Fruit fly (Drosophila melanogaster) whole organism, embryonic: ENCODE results near the gene baf.

Experiments used
- Bteb2 ChIP-seq: fragments of 200-800 bp; sonication (Bioruptor generic); optimal IDR thresholded peaks from 2 replicates; lab custom pipeline; 2016; ENCODE audit warnings: missing biosample characterization, missing genetic modification characterization
- CG10321 ChIP-seq: fragments of 200-800 bp; sonication (Bioruptor generic); IDR thresholded peaks from 2 replicates; pipeline ENCODE4 v1.3.6; 2022; ENCODE audit warnings: missing biosample characterization, missing genetic modification characterization
- CG11093 ChIP-seq: fragments of 200-800 bp; sonication (Bioruptor generic); IDR thresholded peaks from 3 replicates; pipeline ENCODE4 v1.3.6; 2022; ENCODE audit warnings: missing biosample characterization, missing genetic modification characterization
- CG11398 ChIP-seq: fragments of 200-800 bp; sonication (Bioruptor generic); optimal IDR thresholded peaks from 2 replicates; lab custom pipeline; 2016; ENCODE audit warnings: missing biosample characterization, missing genetic modification characterization
- CG11723 ChIP-seq: fragments of 200-800 bp; sonication (Bioruptor generic); optimal IDR thresholded peaks from 2 replicates; lab custom pipeline; 2017; ENCODE audit warnings: missing biosample characterization, mild to moderate bottlenecking, missing genetic modification characterization
- CG12219 ChIP-seq: fragments of 200-800 bp; sonication (Bioruptor generic); optimal IDR thresholded peaks from 3 replicates; lab custom pipeline; 2018; ENCODE audit warnings: missing biosample characterization, mild to moderate bottlenecking, missing genetic modification characterization
- CG14050 ChIP-seq: fragments of 200-800 bp; sonication (Bioruptor generic); IDR thresholded peaks from 3 replicates; pipeline ENCODE4 v1.3.6; 2022; ENCODE audit warnings: missing biosample characterization, missing genetic modification characterization
- CG15601 ChIP-seq: fragments of 200-800 bp; sonication (Bioruptor generic); optimal IDR thresholded peaks from 3 replicates; lab custom pipeline; 2019; ENCODE audit warnings: missing biosample characterization, mild to moderate bottlenecking, missing genetic modification characterization, moderate library complexity
- CG17359 ChIP-seq: fragments of 200-800 bp; sonication (Bioruptor generic); optimal IDR thresholded peaks from 3 replicates; lab custom pipeline; 2018; ENCODE audit warnings: missing biosample characterization, mild to moderate bottlenecking, missing genetic modification characterization, moderate library complexity
- CG17385 ChIP-seq: fragments of 200-800 bp; sonication (Bioruptor generic); optimal IDR thresholded peaks from 3 replicates; lab custom pipeline; 2018; ENCODE audit warnings: missing biosample characterization, mild to moderate bottlenecking, missing genetic modification characterization
- CG1832 ChIP-seq: fragments of 200-800 bp; sonication (Bioruptor generic); optimal IDR thresholded peaks from 2 replicates; lab custom pipeline; 2017; ENCODE audit warnings: missing biosample characterization, mild to moderate bottlenecking, missing genetic modification characterization, inconsistent platforms
- CG18476 ChIP-seq: fragments of 200-800 bp; sonication (Bioruptor generic); optimal IDR thresholded peaks from 2 replicates; lab custom pipeline; 2016; ENCODE audit warnings: missing biosample characterization, mild to moderate bottlenecking, missing genetic modification characterization
- CG2199 ChIP-seq: fragments of 200-800 bp; sonication (Bioruptor generic); IDR thresholded peaks from 3 replicates; pipeline ENCODE4 v1.3.6; 2022; ENCODE audit warnings: missing biosample characterization, missing genetic modification characterization
- CG2202 ChIP-seq: fragments of 200-800 bp; sonication (Bioruptor generic); optimal IDR thresholded peaks from 2 replicates; lab custom pipeline; 2018; ENCODE audit warnings: missing biosample characterization, mild to moderate bottlenecking, missing genetic modification characterization
- CG2712 ChIP-seq: fragments of 200-800 bp; optimal IDR thresholded peaks from 3 replicates; lab custom pipeline; 2019; ENCODE audit warnings: missing biosample characterization, mild to moderate bottlenecking, missing genetic modification characterization, moderate library complexity
- CG2875 ChIP-seq: fragments of 200-800 bp; sonication (Bioruptor generic); optimal IDR thresholded peaks from 2 replicates; lab custom pipeline; 2017; ENCODE audit warnings: missing biosample characterization, mild to moderate bottlenecking, missing genetic modification characterization, missing genetic modification reagents
- CG3065 ChIP-seq: fragments of 200-800 bp; sonication (Bioruptor generic); optimal IDR thresholded peaks from 2 replicates; lab custom pipeline; 2016; ENCODE audit warnings: missing biosample characterization, missing genetic modification characterization
- CG6765 ChIP-seq: fragments of 200-800 bp; sonication (Bioruptor generic); optimal IDR thresholded peaks from 3 replicates; lab custom pipeline; 2017; ENCODE audit warnings: missing biosample characterization, mild to moderate bottlenecking, missing genetic modification characterization
- CG6854 ChIP-seq: fragments of 200-800 bp; sonication (Bioruptor generic); optimal IDR thresholded peaks from 3 replicates; lab custom pipeline; 2017; ENCODE audit warnings: missing biosample characterization, mild to moderate bottlenecking, missing genetic modification characterization
- CG9215 ChIP-seq: fragments of 200-800 bp; sonication (Bioruptor generic); IDR thresholded peaks from 2 replicates; pipeline ENCODE4 v1.3.6; 2022; ENCODE audit warnings: missing biosample characterization, missing genetic modification characterization
- CG9876 ChIP-seq: fragments of 200-800 bp; sonication (Bioruptor generic); optimal IDR thresholded peaks from 2 replicates; lab custom pipeline; 2016; ENCODE audit warnings: missing biosample characterization, missing genetic modification characterization
- CG9932 ChIP-seq: fragments of 200-800 bp; sonication (Bioruptor generic); IDR thresholded peaks from 2 replicates; pipeline ENCODE4 v1.3.6; 2022; ENCODE audit warnings: missing biosample characterization, missing genetic modification characterization
- CHES-1-like ChIP-seq: fragments of 200-800 bp; sonication (Bioruptor generic); optimal IDR thresholded peaks from 2 replicates; lab custom pipeline; 2016; ENCODE audit warnings: missing biosample characterization, missing genetic modification characterization
- Elba2 ChIP-seq: fragments of 200-800 bp; sonication (Bioruptor generic); optimal IDR thresholded peaks from 3 replicates; lab custom pipeline; 2016; ENCODE audit warnings: missing biosample characterization, missing genetic modification characterization
- Fer3 ChIP-seq: fragments of 200-800 bp; sonication (Bioruptor generic); optimal IDR thresholded peaks from 2 replicates; lab custom pipeline; 2018; ENCODE audit warnings: missing biosample characterization, mild to moderate bottlenecking, missing genetic modification characterization, moderate library complexity
- Jarid2 ChIP-seq: fragments of 200-800 bp; sonication (Bioruptor generic); optimal IDR thresholded peaks from 3 replicates; lab custom pipeline; 2017; ENCODE audit warnings: mild to moderate bottlenecking, missing biosample characterization, missing genetic modification reagents, missing genetic modification characterization
- Mes4 ChIP-seq: fragments of 200-800 bp; sonication (Bioruptor generic); optimal IDR thresholded peaks from 2 replicates; lab custom pipeline; 2016; ENCODE audit warnings: missing biosample characterization, missing genetic modification characterization
- Nf-YB ChIP-seq: fragments of 200-800 bp; sonication (Bioruptor generic); optimal IDR thresholded peaks from 3 replicates; lab custom pipeline; 2019; ENCODE audit warnings: missing biosample characterization, mild to moderate bottlenecking, missing genetic modification characterization, moderate library complexity
- Poxn ChIP-seq: fragments of 200-800 bp; sonication (Bioruptor generic); IDR thresholded peaks from 2 replicates; pipeline ENCODE4 v1.3.6; 2022; ENCODE audit warnings: missing biosample characterization, missing genetic modification characterization
- Usf ChIP-seq: fragments of 200-800 bp; sonication (Bioruptor generic); optimal IDR thresholded peaks from 2 replicates; lab custom pipeline; 2017; ENCODE audit warnings: missing genotype, missing biosample characterization, missing genetic modification characterization
- Xbp1 ChIP-seq: fragments of 200-800 bp; sonication (Bioruptor generic); optimal IDR thresholded peaks from 3 replicates; lab custom pipeline; 2016; ENCODE audit warnings: missing biosample characterization, mild to moderate bottlenecking, missing genetic modification characterization
- aop ChIP-seq: fragments of 200-800 bp; sonication (Bioruptor generic); IDR thresholded peaks from 2 replicates; pipeline ENCODE4 v1.3.6; 2022; ENCODE audit warnings: missing biosample characterization, missing genetic modification characterization
- ara ChIP-seq: fragments of 200-800 bp; sonication (Bioruptor generic); IDR thresholded peaks from 2 replicates; pipeline ENCODE4 v1.3.6; 2022; ENCODE audit warnings: missing biosample characterization, missing genetic modification characterization
- chinmo ChIP-seq: fragments of 200-800 bp; sonication (Bioruptor generic); IDR thresholded peaks from 4 replicates; pipeline ENCODE4 v1.3.6; 2022; ENCODE audit warnings: missing biosample characterization, missing genetic modification characterization; ENCODE audit not compliant: partially characterized antibody
- chn ChIP-seq: fragments of 200-800 bp; sonication (Bioruptor generic); optimal IDR thresholded peaks from 2 replicates; lab custom pipeline; 2016; ENCODE audit warnings: missing biosample characterization, missing genetic modification characterization
- crol ChIP-seq: fragments of 200-800 bp; sonication (Bioruptor generic); IDR thresholded peaks from 2 replicates; pipeline ENCODE4 v1.3.6; 2022; ENCODE audit warnings: missing biosample characterization, missing genetic modification characterization
- exex ChIP-seq: fragments of 200-800 bp; sonication (Bioruptor generic); optimal IDR thresholded peaks from 4 replicates; lab custom pipeline; 2018; ENCODE audit warnings: missing biosample characterization, mild to moderate bottlenecking, missing genetic modification characterization, moderate library complexity
- gcm ChIP-seq: fragments of 200-800 bp; sonication (Bioruptor generic); optimal IDR thresholded peaks from 2 replicates; lab custom pipeline; 2019; ENCODE audit warnings: missing biosample characterization, mild to moderate bottlenecking, missing genetic modification characterization, moderate library complexity
- gcm2 ChIP-seq: fragments of 200-800 bp; sonication (Bioruptor generic); optimal IDR thresholded peaks from 2 replicates; lab custom pipeline; 2016; ENCODE audit warnings: missing biosample characterization, missing genetic modification characterization
- hb ChIP-seq: fragments of 200-800 bp; sonication (Bioruptor generic); IDR thresholded peaks from 3 replicates; pipeline ENCODE4 v1.3.6; 2022; ENCODE audit warnings: missing biosample characterization, missing genetic modification characterization; ENCODE audit not compliant: partially characterized antibody
- lilli ChIP-seq: fragments of 200-800 bp; sonication (Bioruptor generic); optimal IDR thresholded peaks from 3 replicates; lab custom pipeline; 2016; ENCODE audit warnings: missing biosample characterization, missing genetic modification characterization
- lola ChIP-seq, 3 experiments: fragments of >200 bp in 2 of 3; fragments of 200-800 bp in 1 of 3; sonication (Bioruptor generic) in 1 of 3; optimal IDR thresholded peaks; 2 replicates each; lab custom pipeline; 2017 to 2019; ENCODE audit warnings: missing biosample characterization in 3 of 3, missing genetic modification characterization in 3 of 3, mild to moderate bottlenecking in 1 of 3, moderate library complexity in 1 of 3
- nau ChIP-seq: fragments of 200-800 bp; sonication (Bioruptor generic); optimal IDR thresholded peaks from 3 replicates; lab custom pipeline; 2017; ENCODE audit warnings: missing biosample characterization, mild to moderate bottlenecking, missing genetic modification characterization, missing genetic modification reagents
- nom ChIP-seq: fragments of 200-800 bp; sonication (Bioruptor generic); optimal IDR thresholded peaks from 2 replicates; lab custom pipeline; 2017; ENCODE audit warnings: missing biosample characterization, missing genetic modification characterization, mild to moderate bottlenecking, moderate library complexity, missing genetic modification reagents
- otp ChIP-seq: fragments of 200-800 bp; sonication (Bioruptor generic); IDR thresholded peaks from 3 replicates; pipeline ENCODE4, ENCODE4 v1.3.6; 2022; ENCODE audit warnings: missing biosample characterization, missing genetic modification characterization
- ranshi ChIP-seq: fragments of 200-800 bp; sonication (Bioruptor generic); IDR thresholded peaks from 2 replicates; pipeline ENCODE4 v1.3.6; 2022; ENCODE audit warnings: missing biosample characterization, missing genetic modification characterization
- row ChIP-seq: fragments of 200-800 bp; sonication (Bioruptor generic); IDR thresholded peaks from 3 replicates; pipeline ENCODE4 v1.3.6; 2022; ENCODE audit warnings: missing biosample characterization, missing genetic modification characterization
- salm ChIP-seq: fragments of 200-800 bp; sonication (Bioruptor generic); optimal IDR thresholded peaks from 2 replicates; lab custom pipeline; 2018; ENCODE audit warnings: missing biosample characterization, mild to moderate bottlenecking, missing genetic modification characterization
- sd ChIP-seq: fragments of 200-800 bp; sonication (Bioruptor generic); optimal IDR thresholded peaks from 3 replicates; lab custom pipeline; 2018; ENCODE audit warnings: missing biosample characterization, mild to moderate bottlenecking, missing genetic modification characterization, moderate library complexity
- ttk ChIP-seq: fragments of 200-800 bp; sonication (Bioruptor generic); IDR thresholded peaks from 2 replicates; pipeline ENCODE4 v2.1.2; 2022; ENCODE audit warnings: missing biosample characterization, missing genetic modification characterization
- vnd ChIP-seq: fragments of 200-800 bp; sonication (Bioruptor generic); IDR thresholded peaks from 3 replicates; pipeline ENCODE4 v1.3.6; 2022; ENCODE audit warnings: missing biosample characterization, missing genetic modification characterization; ENCODE audit not compliant: partially characterized antibody

Gene baf

dm6 chr2L:8031588-8031987, 2.3 kb downstream of the baf start (continued):
- TF ChIP-seq CG9932 (no peak), chinmo (GFP tag; lab: Robert Waterston, UW) (peak; percentile 79; the same call in 2 of the 4 replicates), ara (GFP tag; lab: Robert Waterston, UW) (no peak), Nf-YB (GFP tag; lab: Kevin White, UChicago) (no peak), CG17359 (tag; lab: Kevin White, UChicago) (no peak), exex (tag; lab: Kevin White, UChicago) (no peak), CG2199 (GFP tag; lab: Robert Waterston, UW) (0 out of 3 replicates have a peak, but pooled peaks have one; percentile 41), Elba2 (no peak), aop (GFP tag; lab: Robert Waterston, UW) (no peak), vnd (GFP tag; lab: Robert Waterston, UW) (no peak), Jarid2 (GFP tag; lab: Kevin White, UChicago) (no peak), CG2202 (tag; lab: Kevin White, UChicago) (no peak), CG11723 (no peak), row (GFP tag; lab: Robert Waterston, UW) (0 out of 3 replicates have a peak, but pooled peaks have one; percentile 11), CG9876 (no peak), CG14050 (GFP tag; lab: Robert Waterston, UW) (no peak), CG9215 (GFP tag; lab: Robert Waterston, UW) (peak; percentile 26; the same call in 1 of the 2 replicates), CG10321 (GFP tag; lab: Robert Waterston, UW) (peak; percentile 44; the same call in 1 of the 2 replicates), nom (GFP tag; lab: Kevin White, UChicago) (peak; percentile 46), CG11093 (GFP tag; lab: Robert Waterston, UW) (no peak), Poxn (GFP tag; lab: Robert Waterston, UW) (no peak), CG2712 (tag; lab: Kevin White, UChicago) (peak; percentile 7), salm (tag; lab: Kevin White, UChicago) (no peak), CG18476 (GFP tag; lab: Kevin White, UChicago) (no peak), CG2875 (no peak), hb (GFP tag; lab: Robert Waterston, UW) (no peak), CG1832 (GFP tag; lab: Kevin White, UChicago) (peak; percentile 68), lilli (GFP tag; lab: Kevin White, UChicago) (no peak), CG6854 (GFP tag; lab: Kevin White, UChicago) (no peak), lola (GFP tag; optimal IDR thresholded peaks at IDR 0.05; lab: Kevin White, UChicago) (no peak), Fer3 (tag; lab: Kevin White, UChicago) (no peak), CG6765 (GFP tag; lab: Kevin White, UChicago) (no peak), Xbp1 (GFP tag; lab: Kevin White, UChicago) (no peak), Mes4 (GFP tag; lab: Kevin White, UChicago) (no peak), crol (GFP tag; lab: Robert Waterston, UW) (peak; percentile 96), ttk (no peak), chn (GFP tag; lab: Kevin White, UChicago) (peak; percentile 8), Bteb2 (GFP tag; lab: Kevin White, UChicago) (no peak), otp (GFP tag; lab: Robert Waterston, UW) (no peak), nau (GFP tag; lab: Kevin White, UChicago) (peak; percentile 25), CG3065 (GFP tag; lab: Kevin White, UChicago) (no peak), gcm (GFP tag; lab: Kevin White, UChicago) (no peak), CG12219 (GFP tag; lab: Kevin White, UChicago) (no peak), sd (tag; lab: Kevin White, UChicago) (peak; percentile 88), CHES-1-like (GFP tag; lab: Kevin White, UChicago) (no peak), gcm2 (no peak), CG17385 (GFP tag; lab: Kevin White, UChicago) (peak; percentile 69), CG11398 (GFP tag; lab: Kevin White, UChicago) (no peak), ranshi (GFP tag; lab: Robert Waterston, UW) (no peak), Usf (GFP tag; lab: Kevin White, UChicago) (no peak), CG15601 (tag; lab: Kevin White, UChicago) (no peak)
